Worm (Caenorhabditis elegans) whole organism, young adult: ENCODE results near the gene F58D12.3.

Source experiments
- ZK185.1 ChIP-seq: sonication (generic microtip); optimal IDR thresholded peaks from 2 replicates; lab custom pipeline; 2016; ENCODE audit warnings: mild to moderate bottlenecking, missing genetic modification characterization, missing compliant biosample characterization; ENCODE audit not compliant: poor library complexity, severe bottlenecking
- madf-8 ChIP-seq: fragments of 200-800 bp; sonication (Bioruptor generic); conservative IDR thresholded peaks from 2 replicates; pipeline ENCODE4 v1.3.6; 2022; ENCODE audit warnings: missing genetic modification reagents, missing genetic modification characterization, missing compliant biosample characterization
- mcd-1 ChIP-seq: fragments of 200-800 bp; sonication (Bioruptor generic); IDR thresholded peaks from 2 replicates; pipeline ENCODE4 v1.3.6; 2022; ENCODE audit warnings: missing genetic modification reagents, missing genetic modification characterization, missing compliant biosample characterization
- rcor-1 ChIP-seq: fragments of 200-800 bp; sonication (Bioruptor generic); IDR thresholded peaks from 2 replicates; pipeline ENCODE4 v1.3.6; 2022; ENCODE audit warnings: missing genetic modification reagents, missing genetic modification characterization, missing compliant biosample characterization

DNA sequence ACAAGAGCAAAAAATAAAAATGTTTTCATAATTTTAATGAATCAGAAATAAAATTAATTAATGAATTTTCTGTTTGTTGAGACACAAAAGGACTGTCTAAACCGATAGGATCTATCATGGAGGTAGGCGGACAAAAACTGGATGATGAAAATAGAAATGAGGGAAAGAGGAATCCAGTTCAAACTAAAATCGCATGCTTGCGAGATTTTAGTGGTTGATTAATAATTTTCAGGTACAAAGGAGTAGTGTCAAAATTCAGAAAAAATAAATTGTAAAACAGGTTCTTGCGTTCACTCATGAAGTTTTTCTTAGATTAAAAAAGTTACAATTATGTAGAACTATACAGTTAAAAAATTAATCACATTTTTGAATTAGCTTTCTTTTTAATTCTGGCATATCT, 30.3 kb upstream of the F58D12.3 start, which contains the start of gene T08G5.3:
- TF ChIP-seq rcor-1 (GFP tag; lab: Robert Waterston, UW) (no peak), madf-8 (GFP tag; lab: Robert Waterston, UW) (no peak), ZK185.1 (tag; lab: Kevin White, UChicago) (no peak), mcd-1 (no peak)
